Fruit fly (Drosophila melanogaster): ENCODE data around the gene CG13051.

CG13051 gene

dm6 chr3L:16231857-16232256, 33.0 kb downstream of the CG13051 start, which contains the start of the genes PDCD-5 and MED10 (continued):
- TF ChIP-seq CG9437 (GFP tag; optimal IDR thresholded peaks at IDR 0.05), result no peak
- no peak for TF ChIP-seq D19A (tag; optimal IDR thresholded peaks at IDR 0.05)
- TF ChIP-seq CG17385 (GFP tag; optimal IDR thresholded peaks at IDR 0.05), result peak; percentile 99
- TF ChIP-seq CG42726 (GFP tag; IDR thresholded peaks at IDR 0.05; ENCODE audit: partially characterized antibody), result peak; percentile 66; the same call in 1 of the 2 replicates
- TF ChIP-seq CG3163 (GFP tag; optimal IDR thresholded peaks at IDR 0.05), result no peak
- no peak for TF ChIP-seq Lim3 (GFP tag; IDR thresholded peaks at IDR 0.05)
- no peak for TF ChIP-seq stc (GFP tag; IDR thresholded peaks at IDR 0.05)
- TF ChIP-seq nom (GFP tag; optimal IDR thresholded peaks at IDR 0.05), result peak; percentile 51
- peak; percentile 100 for TF ChIP-seq her (GFP tag; optimal IDR thresholded peaks at IDR 0.05)
- no peak for TF ChIP-seq CG11085 (GFP tag; IDR thresholded peaks at IDR 0.05)
- TF ChIP-seq sens (GFP tag), result peak; percentile 84
- peak; percentile 90 for TF ChIP-seq CG11560 (tag; IDR thresholded peaks at IDR 0.05)
- TF ChIP-seq sqz (GFP tag; optimal IDR thresholded peaks at IDR 0.05), result no peak
- TF ChIP-seq fd64A (GFP tag; optimal IDR thresholded peaks at IDR 0.05), result no peak
- no peak for TF ChIP-seq h (optimal IDR thresholded peaks at IDR 0.05)
- peak; percentile 9 to 14 for TF ChIP-seq dpn (GFP tag; optimal IDR thresholded peaks at IDR 0.05)
- TF ChIP-seq Abd-B (GFP tag; optimal IDR thresholded peaks at IDR 0.05), result peak; percentile 16
- TF ChIP-seq CG33213 (GFP tag; optimal IDR thresholded peaks at IDR 0.05), result peak; percentile 16
- no peak for TF ChIP-seq CG10366 (GFP tag; IDR thresholded peaks at IDR 0.05)
- 0 out of 2 replicates have a peak, but pooled peaks have one; percentile 28 for TF ChIP-seq bbx (GFP tag; IDR thresholded peaks at IDR 0.05; ENCODE audit: partially characterized antibody)
- TF ChIP-seq crc (GFP tag; optimal IDR thresholded peaks at IDR 0.05), result no peak
- peak; percentile 53 for TF ChIP-seq CG15514 (GFP tag; optimal IDR thresholded peaks at IDR 0.05)
- TF ChIP-seq slp2 (GFP tag; optimal IDR thresholded peaks at IDR 0.05), result no peak
- TF ChIP-seq bsh (GFP tag; optimal IDR thresholded peaks at IDR 0.05), result no peak
- peak; percentile 47 for TF ChIP-seq ftz-f1 (GFP tag; optimal IDR thresholded peaks at IDR 0.05)

- no peak for TF ChIP-seq hbn (GFP tag; IDR thresholded peaks at IDR 0.05; ENCODE audit: partially characterized antibody)
- peak; percentile 79 for TF ChIP-seq CG13123 (GFP tag; optimal IDR thresholded peaks at IDR 0.05)
- peak; percentile 33 for TF ChIP-seq CG6654 (GFP tag; optimal IDR thresholded peaks at IDR 0.05)
- no peak for TF ChIP-seq CG10274 (GFP tag; optimal IDR thresholded peaks at IDR 0.05)
- peak; percentile 90 for TF ChIP-seq Drgx (GFP tag; IDR thresholded peaks at IDR 0.05)
- peak; percentile 92 for TF ChIP-seq CG2678 (tag; optimal IDR thresholded peaks at IDR 0.05)
- peak; percentile 96 for TF ChIP-seq CG12391 (tag; optimal IDR thresholded peaks at IDR 0.05)
- peak; percentile 62 for TF ChIP-seq caup (GFP tag; optimal IDR thresholded peaks at IDR 0.05; ENCODE audit: severe bottlenecking)
- TF ChIP-seq CG9609 (GFP tag; optimal IDR thresholded peaks at IDR 0.05), result peak; percentile 62
- peak; percentile 94 for TF ChIP-seq tgo (GFP tag; IDR thresholded peaks at IDR 0.05)
- TF ChIP-seq CHES-1-like (GFP tag; optimal IDR thresholded peaks at IDR 0.05), result peak; percentile 55
- TF ChIP-seq CG17328 (GFP tag; IDR thresholded peaks at IDR 0.05), result peak; percentile 89
- TF ChIP-seq dan (GFP tag; IDR thresholded peaks at IDR 0.05), result no peak
- TF ChIP-seq CG2116 (GFP tag; optimal IDR thresholded peaks at IDR 0.05), result peak; percentile 72
- TF ChIP-seq wek (GFP tag; optimal IDR thresholded peaks at IDR 0.05), result no peak
- peak in 1 of 2 experiments; percentile 66 for TF ChIP-seq Pdp1 (GFP tag; optimal IDR thresholded peaks at IDR 0.05)
- peak; percentile 95 for TF ChIP-seq Ptx1 (GFP tag; IDR thresholded peaks at IDR 0.05)
- peak; percentile 28 for TF ChIP-seq Dp (GFP tag; optimal IDR thresholded peaks at IDR 0.05)
- TF ChIP-seq so (GFP tag; IDR thresholded peaks at IDR 0.05), result peak; percentile 77; the same call in 2 of the 3 replicates
- TF ChIP-seq Rx (GFP tag; IDR thresholded peaks at IDR 0.05), result peak; percentile 89
- peak; percentile 91 for TF ChIP-seq CG18262 (tag; optimal IDR thresholded peaks at IDR 0.05)
- TF ChIP-seq CkIIα-i1 (GFP tag; IDR thresholded peaks at IDR 0.05), result no peak
- TF ChIP-seq CG6272 (GFP tag; IDR thresholded peaks at IDR 0.05), result peak; percentile 92
- TF ChIP-seq MESR4 (GFP tag; optimal IDR thresholded peaks at IDR 0.05), result no peak
- TF ChIP-seq run (tag; optimal IDR thresholded peaks at IDR 0.05), result peak; percentile 30
- peak in 1 of 2 experiments; percentile 58 for TF ChIP-seq insv (GFP tag; optimal IDR thresholded peaks at IDR 0.05)
Observed at dm6 chr3L:16228659-16229205, 36.2 kb downstream of the CG13051 start, which contains the start of gene Tmx3. Gene Tmx3 (plus strand): TSS chr3L:16229100.

Measured in whole organism, embryonic.